Fruit fly (Drosophila melanogaster) whole organism, adult: ENCODE results near the gene mor.

ENCODE experiments used
- CG12768 ChIP-seq: fragments of 200-800 bp; sonication (Bioruptor generic); optimal IDR thresholded peaks from 2 replicates; lab custom pipeline; 2017; ENCODE audit warnings: missing biosample characterization, missing genetic modification characterization, mild to moderate bottlenecking, moderate library complexity, missing genetic modification reagents
- CG33017 ChIP-seq: fragments of 200-800 bp; sonication (Bioruptor generic); optimal IDR thresholded peaks from 2 replicates; lab custom pipeline; 2018; ENCODE audit warnings: missing biosample characterization, mild to moderate bottlenecking, missing genetic modification characterization, moderate library complexity
- cnc ChIP-seq, 2 experiments: fragments of >200 bp; optimal IDR thresholded peaks; 2 replicates each; lab custom pipeline; 2017
- ovo ChIP-seq: fragments of 200-800 bp; sonication (Bioruptor generic); optimal IDR thresholded peaks from 2 replicates; lab custom pipeline; 2016; ENCODE audit warnings: missing biosample characterization, missing genetic modification characterization
- toe ChIP-seq: fragments of 200-800 bp; sonication (Bioruptor generic); optimal IDR thresholded peaks from 2 replicates; lab custom pipeline; 2016; ENCODE audit warnings: missing biosample characterization, missing genetic modification characterization

dm6 chr3R:15933609-15934232 is 39.0 kb downstream of the mor start, which contains the start of the genes CG5478 and blp:
- TF ChIP-seq cnc (optimal IDR thresholded peaks at IDR 0.05; lab: Kevin White, UChicago), result no peak
- no peak for TF ChIP-seq CG33017
- no peak for TF ChIP-seq ovo (GFP tag; lab: Kevin White, UChicago)
- no peak for TF ChIP-seq CG12768 (GFP tag; lab: Kevin White, UChicago)
- no peak for TF ChIP-seq toe (GFP tag; lab: Kevin White, UChicago)
